Worm (Caenorhabditis elegans) whole organism, young adult: ENCODE measurements around the gene Y17G7B.22.

Experiments used
- B0035.1 ChIP-seq: sonication (generic microtip); optimal IDR thresholded peaks from 2 replicates; lab custom pipeline; 2016; ENCODE audit warnings: missing genetic modification characterization, mild to moderate bottlenecking, missing compliant biosample characterization, missing genotype, missing genetic modification reagents
- C06A6.2 ChIP-seq: fragments of 200-800 bp; sonication (Bioruptor generic); conservative IDR thresholded peaks from 2 replicates; pipeline ENCODE4 v1.3.6; 2022; ENCODE audit warnings: missing genetic modification characterization, missing compliant biosample characterization
- D2030.7 ChIP-seq: fragments of 200-800 bp; sonication (Bioruptor generic); IDR thresholded peaks from 2 replicates; pipeline ENCODE4 v1.3.6; 2022; ENCODE audit warnings: missing genetic modification reagents, missing genetic modification characterization, missing compliant biosample characterization
- K11D2.4 ChIP-seq: fragments of 200-800 bp; sonication (Bioruptor generic); IDR thresholded peaks from 2 replicates; pipeline ENCODE4 v1.3.6; 2022; ENCODE audit warnings: missing genetic modification reagents, missing genetic modification characterization, missing compliant biosample characterization
- K12H6.12 ChIP-seq: fragments of 200-800 bp; sonication (Bioruptor generic); optimal IDR thresholded peaks from 2 replicates; lab custom pipeline; 2018; ENCODE audit warnings: mild to moderate bottlenecking, missing genetic modification characterization, missing compliant biosample characterization
- Y53G8AR.9 ChIP-seq: fragments of 200-800 bp; sonication (Bioruptor generic); conservative IDR thresholded peaks from 2 replicates; pipeline ENCODE4 v1.3.6; 2022; ENCODE audit warnings: missing genetic modification reagents, missing genetic modification characterization, missing compliant biosample characterization
- Y56A3A.18 ChIP-seq: fragments of 200-800 bp; sonication (Bioruptor generic); IDR thresholded peaks from 2 replicates; pipeline ENCODE4 v1.3.6; 2022; ENCODE audit warnings: missing genetic modification reagents, missing genetic modification characterization, missing compliant biosample characterization
- ZK185.1 ChIP-seq: sonication (generic microtip); optimal IDR thresholded peaks from 2 replicates; lab custom pipeline; 2016; ENCODE audit warnings: mild to moderate bottlenecking, missing genetic modification characterization, missing compliant biosample characterization; ENCODE audit not compliant: poor library complexity, severe bottlenecking
- ama-1 ChIP-seq, 3 experiments: fragments of 150-350 bp in 1 of 3; sonication (generic microtip) in 2 of 3; optimal IDR thresholded peaks; 2 replicates each; lab custom pipeline; 2014 to 2018; ENCODE audit warnings: missing biosample characterization in 2 of 3, missing genetic modification characterization in 2 of 3, missing genetic modification reagents in 2 of 3
- atf-7 ChIP-seq: sonication (generic microtip); optimal IDR thresholded peaks from 2 replicates; lab custom pipeline; 2017; ENCODE audit warnings: mild to moderate bottlenecking, missing genetic modification characterization, missing compliant biosample characterization
- athp-1 ChIP-seq: sonication (generic microtip); optimal IDR thresholded peaks from 2 replicates; lab custom pipeline; 2017; ENCODE audit warnings: mild to moderate bottlenecking, missing genetic modification characterization, missing compliant biosample characterization
- attf-5 ChIP-seq: fragments of 200-800 bp; sonication (Bioruptor generic); optimal IDR thresholded peaks from 2 replicates; lab custom pipeline; 2018; ENCODE audit warnings: mild to moderate bottlenecking, missing genetic modification characterization, missing compliant biosample characterization
- cebp-1 ChIP-seq, 2 experiments: fragments of 200-800 bp in 1 of 2; sonication (Bioruptor generic) in 1 of 2; sonication (generic microtip) in 1 of 2; IDR thresholded peaks in 1 of 2; optimal IDR thresholded peaks in 1 of 2; 2 replicates each; pipeline versions ENCODE4 v1.3.6 to Lab custom; 2017 to 2022; ENCODE audit warnings: missing compliant biosample characterization in 2 of 2, missing genetic modification characterization in 2 of 2, mild to moderate bottlenecking in 1 of 2, missing genetic modification reagents in 1 of 2, moderate library complexity in 1 of 2
- cebp-2 ChIP-seq: fragments of 200-800 bp; sonication (Bioruptor generic); IDR thresholded peaks from 2 replicates; pipeline ENCODE4 v1.3.6; 2022; ENCODE audit warnings: missing genetic modification characterization, missing compliant biosample characterization
- ceh-100 ChIP-seq: fragments of 200-800 bp; sonication (Bioruptor generic); IDR thresholded peaks from 2 replicates; pipeline ENCODE4 v1.3.6; 2022; ENCODE audit warnings: missing genetic modification reagents, missing genetic modification characterization, missing compliant biosample characterization
- ceh-27 ChIP-seq: fragments of 200-800 bp; sonication (Bioruptor generic); optimal IDR thresholded peaks from 2 replicates; lab custom pipeline; 2018; ENCODE audit warnings: mild to moderate bottlenecking, missing genetic modification characterization, moderate library complexity, missing compliant biosample characterization
- ceh-58 ChIP-seq: fragments of 200-800 bp; sonication (Bioruptor generic); IDR thresholded peaks from 2 replicates; pipeline ENCODE4 v1.3.6; 2022; ENCODE audit warnings: missing genetic modification characterization, missing compliant biosample characterization
- ceh-91 ChIP-seq: fragments of 200-800 bp; sonication (Bioruptor generic); IDR thresholded peaks from 2 replicates; pipeline ENCODE4 v1.3.6; 2022; ENCODE audit warnings: missing genetic modification reagents, missing genetic modification characterization, missing compliant biosample characterization
- chd-7 ChIP-seq: sonication (generic microtip); optimal IDR thresholded peaks from 2 replicates; lab custom pipeline; 2016; ENCODE audit warnings: mild to moderate bottlenecking, missing genetic modification characterization, moderate library complexity, missing compliant biosample characterization
- die-1 ChIP-seq: sonication (generic microtip); optimal IDR thresholded peaks from 2 replicates; lab custom pipeline; 2016; ENCODE audit warnings: missing genotype, mild to moderate bottlenecking, missing genetic modification characterization, missing compliant biosample characterization
- dpl-1 ChIP-seq: fragments of 150-350 bp; optimal IDR thresholded peaks from 2 replicates; lab custom pipeline; 2014; ENCODE audit warnings: missing biosample characterization, missing genetic modification reagents, missing genetic modification characterization
- efl-1 ChIP-seq: fragments of 150-350 bp; optimal IDR thresholded peaks from 2 replicates; lab custom pipeline; 2014; ENCODE audit warnings: missing biosample characterization, missing genetic modification reagents, missing genetic modification characterization
- egrh-3 ChIP-seq: fragments of 200-800 bp; sonication (Bioruptor generic); IDR thresholded peaks from 2 replicates; pipeline ENCODE4 v1.3.6; 2022; ENCODE audit warnings: missing genetic modification reagents, missing genetic modification characterization, missing compliant biosample characterization
- ekl-4 ChIP-seq: fragments of 200-800 bp; sonication (Bioruptor generic); IDR thresholded peaks from 2 replicates; pipeline ENCODE4 v1.3.6; 2022; ENCODE audit warnings: missing genetic modification reagents, missing genetic modification characterization, missing compliant biosample characterization
- gei-17 ChIP-seq: fragments of 200-800 bp; sonication (Bioruptor generic); optimal IDR thresholded peaks from 2 replicates; lab custom pipeline; 2018; ENCODE audit warnings: mild to moderate bottlenecking, missing genetic modification characterization, missing compliant biosample characterization
- hmg-1.2 ChIP-seq: fragments of 200-800 bp; sonication (Bioruptor generic); IDR thresholded peaks from 2 replicates; pipeline ENCODE4 v1.3.6; 2022; ENCODE audit warnings: missing genetic modification reagents, missing genetic modification characterization, missing compliant biosample characterization
- lin-54 ChIP-seq: fragments of 200-800 bp; sonication (Bioruptor generic); optimal IDR thresholded peaks from 2 replicates; lab custom pipeline; 2018; ENCODE audit warnings: mild to moderate bottlenecking, missing genetic modification characterization, missing compliant biosample characterization
- madf-10 ChIP-seq: sonication (generic microtip); optimal IDR thresholded peaks from 2 replicates; lab custom pipeline; 2016; ENCODE audit warnings: mild to moderate bottlenecking, missing genetic modification characterization, missing compliant biosample characterization
- madf-6 ChIP-seq: fragments of 200-800 bp; sonication (Bioruptor generic); IDR thresholded peaks from 2 replicates; pipeline ENCODE4 v1.3.6; 2022; ENCODE audit warnings: missing genetic modification reagents, missing genetic modification characterization, missing compliant biosample characterization
- nfyb-1 ChIP-seq: fragments of 200-800 bp; sonication (Bioruptor generic); IDR thresholded peaks from 2 replicates; pipeline ENCODE4 v1.3.6; 2022; ENCODE audit warnings: missing genetic modification reagents, missing genetic modification characterization, missing compliant biosample characterization
- nhr-120 ChIP-seq: fragments of 200-800 bp; sonication (Bioruptor generic); IDR thresholded peaks from 2 replicates; pipeline ENCODE4 v1.3.6; 2022; ENCODE audit warnings: missing genetic modification characterization, missing compliant biosample characterization
- nhr-27 ChIP-seq: fragments of 200-800 bp; sonication (Bioruptor generic); optimal IDR thresholded peaks from 2 replicates; lab custom pipeline; 2018; ENCODE audit warnings: mild to moderate bottlenecking, missing genetic modification characterization, moderate library complexity, missing compliant biosample characterization
- nhr-90 ChIP-seq: sonication (generic microtip); optimal IDR thresholded peaks from 2 replicates; lab custom pipeline; 2016; ENCODE audit warnings: missing genotype, mild to moderate bottlenecking, missing genetic modification characterization, missing compliant biosample characterization
- rcor-1 ChIP-seq: fragments of 200-800 bp; sonication (Bioruptor generic); IDR thresholded peaks from 2 replicates; pipeline ENCODE4 v1.3.6; 2022; ENCODE audit warnings: missing genetic modification reagents, missing genetic modification characterization, missing compliant biosample characterization
- rpc-1 ChIP-seq, 2 experiments: fragments of 150-350 bp in 1 of 2; sonication (generic microtip) in 1 of 2; optimal IDR thresholded peaks; 2 replicates each; lab custom pipeline; 2014 to 2018; ENCODE audit warnings: missing biosample characterization in 1 of 2, missing genetic modification characterization in 1 of 2, missing genetic modification reagents in 1 of 2, missing genotype in 1 of 2
- sea-2 ChIP-seq: fragments of 200-800 bp; sonication (Bioruptor generic); IDR thresholded peaks from 2 replicates; pipeline ENCODE4 v1.3.6; 2022; ENCODE audit warnings: missing genetic modification characterization, missing compliant biosample characterization
- snpc-1.1 ChIP-seq: sonication (generic microtip); optimal IDR thresholded peaks from 2 replicates; lab custom pipeline; 2017; ENCODE audit warnings: missing genetic modification characterization, mild to moderate bottlenecking, missing compliant biosample characterization, antibody characterized with exemption, moderate library complexity, missing genotype, missing genetic modification reagents; ENCODE audit not compliant: insufficient read depth
- somi-1 ChIP-seq: fragments of 200-800 bp; sonication (Bioruptor generic); optimal IDR thresholded peaks from 2 replicates; lab custom pipeline; 2018; ENCODE audit warnings: mild to moderate bottlenecking, missing genetic modification characterization, missing compliant biosample characterization
- tbp1 ChIP-seq: fragments of 200-800 bp; sonication (Bioruptor generic); optimal IDR thresholded peaks from 2 replicates; lab custom pipeline; 2018; ENCODE audit warnings: mild to moderate bottlenecking, missing genetic modification characterization, missing compliant biosample characterization
- ztf-3 ChIP-seq: fragments of 200-800 bp; sonication (Bioruptor generic); optimal IDR thresholded peaks from 2 replicates; lab custom pipeline; 2018; ENCODE audit warnings: mild to moderate bottlenecking, missing genetic modification characterization, missing compliant biosample characterization

Gene Y17G7B.22

DNA sequence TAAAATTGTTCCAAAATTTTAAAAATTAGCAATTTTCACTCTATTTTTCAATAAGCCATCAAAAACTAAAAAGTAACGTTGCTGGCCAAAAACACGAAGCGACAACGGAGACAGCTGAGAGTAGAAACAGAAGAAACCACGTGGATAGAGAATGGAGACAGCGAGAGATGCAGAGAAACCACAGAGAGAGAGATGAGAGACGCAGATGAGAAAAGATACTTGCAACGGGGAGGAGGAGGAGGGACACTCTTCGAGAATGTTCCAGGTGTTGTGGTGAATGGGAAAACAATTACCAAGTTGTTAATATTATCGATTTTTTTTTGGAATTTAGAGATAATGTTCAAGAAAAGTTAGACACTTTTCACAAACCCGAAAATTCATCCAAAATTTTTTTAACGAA, 34.5 kb downstream of the Y17G7B.22 start (continued):
- peak; percentile 34; the same call in 1 of the 2 replicates for TF ChIP-seq madf-6 (GFP tag; lab: Robert Waterston, UW)
- TF ChIP-seq nfyb-1 (GFP tag; lab: Robert Waterston, UW), result peak; percentile 91
- TF ChIP-seq dpl-1 (GFP tag; lab: Kevin White, UChicago), result peak; percentile 12
- peak; percentile 69 for TF ChIP-seq rcor-1 (GFP tag; lab: Robert Waterston, UW)
- TF ChIP-seq Y53G8AR.9 (GFP tag; lab: Robert Waterston, UW), result peak; percentile 76
- TF ChIP-seq D2030.7 (GFP tag; lab: Robert Waterston, UW), result no peak
- peak; percentile 56 for TF ChIP-seq rpc-1 (optimal IDR thresholded peaks at IDR 0.05; lab: Kevin White, UChicago)
- TF ChIP-seq rpc-1 (tag; optimal IDR thresholded peaks at IDR 0.05; lab: Kevin White, UChicago), result no peak
- peak; percentile 65 for TF ChIP-seq tbp1 (GFP tag; lab: Kevin White, UChicago)
- peak; percentile 93 for TF ChIP-seq K11D2.4 (GFP tag; lab: Robert Waterston, UW)
- no peak for TF ChIP-seq nhr-120 (GFP tag; lab: Robert Waterston, UW)
- TF ChIP-seq hmg-1.2 (GFP tag; lab: Robert Waterston, UW), result peak; percentile 96
- TF ChIP-seq die-1 (tag; lab: Kevin White, UChicago), result peak; percentile 27
- TF ChIP-seq attf-5, result peak; percentile 94
- peak; percentile 95 for TF ChIP-seq ekl-4 (GFP tag; lab: Robert Waterston, UW)
- peak; percentile 75 for TF ChIP-seq madf-10 (tag; lab: Kevin White, UChicago)
- TF ChIP-seq Y56A3A.18 (GFP tag; lab: Robert Waterston, UW), result peak; percentile 30; the same call in 1 of the 2 replicates
- peak; percentile 75 for TF ChIP-seq lin-54
- no peak for TF ChIP-seq sea-2 (GFP tag; lab: Robert Waterston, UW)
- no peak for TF ChIP-seq nhr-27 (tag; lab: Kevin White, UChicago)
- peak; percentile 67 for TF ChIP-seq ZK185.1 (tag; lab: Kevin White, UChicago)
- peak; percentile 88 for TF ChIP-seq somi-1 (GFP tag; lab: Kevin White, UChicago)
- peak; percentile 72 for TF ChIP-seq egrh-3 (GFP tag; lab: Robert Waterston, UW)
- no peak for TF ChIP-seq ceh-91
- TF ChIP-seq cebp-2 (GFP tag; lab: Robert Waterston, UW), result no peak
- peak; percentile 64 for TF ChIP-seq ceh-100 (GFP tag; lab: Robert Waterston, UW)
- TF ChIP-seq chd-7 (tag; lab: Kevin White, UChicago), result peak; percentile 84
- peak; percentile 87 for TF ChIP-seq K12H6.12 (tag; lab: Kevin White, UChicago)
- peak; percentile 67 for TF ChIP-seq ztf-3 (GFP tag; lab: Kevin White, UChicago)
- no peak for TF ChIP-seq ceh-58 (GFP tag; lab: Robert Waterston, UW)
- peak; percentile 48 for TF ChIP-seq B0035.1 (tag; lab: Kevin White, UChicago)
- TF ChIP-seq ama-1 (optimal IDR thresholded peaks at IDR 0.05; lab: Kevin White, UChicago), result peak; percentile 69
- TF ChIP-seq ama-1 (GFP tag; optimal IDR thresholded peaks at IDR 0.05; lab: Kevin White, UChicago), result no peak
- TF ChIP-seq efl-1 (GFP tag; lab: Kevin White, UChicago), result peak; percentile 20
- peak; percentile 90 for TF ChIP-seq ceh-27 (GFP tag; lab: Kevin White, UChicago)
- peak; percentile 77 for TF ChIP-seq athp-1
- peak; percentile 43 for TF ChIP-seq nhr-90 (tag; lab: Kevin White, UChicago)
- TF ChIP-seq cebp-1 (GFP tag; IDR thresholded peaks at IDR 0.05; lab: Robert Waterston, UW), result 0 out of 2 replicates have a peak, but pooled peaks have one; percentile 42
- TF ChIP-seq cebp-1 (tag; optimal IDR thresholded peaks at IDR 0.05; lab: Kevin White, UChicago), result peak; percentile 85
- TF ChIP-seq atf-7 (tag; lab: Kevin White, UChicago), result peak; percentile 88
- peak; percentile 87 for TF ChIP-seq C06A6.2 (GFP tag; lab: Robert Waterston, UW)
- no peak for TF ChIP-seq snpc-1.1 (tag; lab: Kevin White, UChicago)
- TF ChIP-seq gei-17 (GFP tag; lab: Kevin White, UChicago), result peak; percentile 57
